Worm (Caenorhabditis elegans): Measurements from ENCODE around the gene oac-46.

DNA sequence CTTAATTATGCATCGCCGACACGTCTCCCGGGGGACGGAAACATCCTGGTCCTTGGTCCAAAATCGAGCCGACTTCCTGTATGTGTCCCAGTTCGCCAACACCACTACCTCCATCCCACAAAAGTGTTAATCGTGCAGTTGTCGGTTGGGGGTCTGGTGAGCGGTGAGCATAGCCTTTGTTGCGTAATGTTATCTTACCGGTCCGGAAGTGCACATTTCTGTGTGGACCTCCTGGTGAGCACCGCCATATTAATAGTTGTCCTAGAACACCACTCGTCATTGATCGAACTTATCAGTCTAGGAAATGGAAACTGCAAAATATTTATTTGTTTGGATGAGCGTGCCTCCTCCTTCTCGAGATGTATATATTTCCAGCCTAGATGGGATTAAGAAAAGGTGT is 45.3 kb upstream of the oac-46 start:
- TF ChIP-seq snpc-4 (tag; optimal IDR thresholded peaks at IDR 0.05) (no peak), lin-39 (tag; optimal IDR thresholded peaks at IDR 0.05) (no peak), ztf-11 (tag; optimal IDR thresholded peaks at IDR 0.05) (no peak), unc-62 (GFP tag; optimal IDR thresholded peaks at IDR 0.05) (no peak), unc-39 (tag; optimal IDR thresholded peaks at IDR 0.05) (no peak), R02D3.7 (tag; optimal IDR thresholded peaks at IDR 0.05) (no peak), nhr-11 (tag; optimal IDR thresholded peaks at IDR 0.05) (no peak), ama-1 (optimal IDR thresholded peaks at IDR 0.05) (no peak)

All from whole organism, L2 larva.